Worm (Caenorhabditis elegans): ENCODE measurements around the gene C09B9.85.

ce11 chrIV:5055964-5056588, 30.5 kb upstream of the C09B9.85 start, which contains the start of gene msp-55:
- TF ChIP-seq W03F9.2 (tag; optimal IDR thresholded peaks at IDR 0.05) = no peak
- TF ChIP-seq him-1 (tag; optimal IDR thresholded peaks at IDR 0.05) = no peak
- no peak for TF ChIP-seq dao-5 (tag; optimal IDR thresholded peaks at IDR 0.05)

Measured in whole organism, L4/young adult.